Fruit fly (Drosophila melanogaster) whole organism, prepupa: ENCODE results near the gene CG9592.

ENCODE experiments used
- CG11762 ChIP-seq: fragments of 200-800 bp; sonication (Bioruptor generic); optimal IDR thresholded peaks from 3 replicates; lab custom pipeline; 2016; ENCODE audit warnings: missing biosample characterization, missing genetic modification characterization; ENCODE audit not compliant: insufficient read depth
- CG3032 ChIP-seq: fragments of 200-800 bp; optimal IDR thresholded peaks from 2 replicates; lab custom pipeline; 2019; ENCODE audit warnings: missing biosample characterization, mild to moderate bottlenecking, missing genetic modification characterization, moderate library complexity
- CG31627 ChIP-seq: fragments of 200-800 bp; sonication (Bioruptor generic); optimal IDR thresholded peaks from 3 replicates; lab custom pipeline; 2016; ENCODE audit warnings: missing biosample characterization, missing genetic modification characterization
- CG6854 ChIP-seq: fragments of 200-800 bp; sonication (Bioruptor generic); optimal IDR thresholded peaks from 2 replicates; lab custom pipeline; 2017; ENCODE audit warnings: missing biosample characterization, mild to moderate bottlenecking, missing genetic modification characterization
- CG8119 ChIP-seq: fragments of 200-800 bp; sonication (Bioruptor generic); IDR thresholded peaks from 3 replicates; pipeline ENCODE4 v1.3.6; 2022; ENCODE audit warnings: missing biosample characterization, missing genetic modification characterization
- Eip75B ChIP-seq: fragments of 200-800 bp; sonication (Bioruptor generic); optimal IDR thresholded peaks from 3 replicates; lab custom pipeline; 2016; ENCODE audit warnings: missing biosample characterization, missing genetic modification characterization
- Gug ChIP-seq: fragments of 200-800 bp; sonication (Bioruptor generic); IDR thresholded peaks from 2 replicates; pipeline ENCODE4 v1.3.6; 2022; ENCODE audit warnings: missing biosample characterization, missing genetic modification characterization
- Hr39 ChIP-seq: fragments of 200-800 bp; sonication (Bioruptor generic); optimal IDR thresholded peaks from 2 replicates; lab custom pipeline; 2016; ENCODE audit warnings: missing biosample characterization, missing genetic modification characterization
- Hr4 ChIP-seq: fragments of 200-800 bp; sonication (Bioruptor generic); optimal IDR thresholded peaks from 3 replicates; lab custom pipeline; 2016; ENCODE audit warnings: missing biosample characterization, missing genetic modification characterization
- Lpt ChIP-seq: fragments of 200-800 bp; sonication (Bioruptor generic); optimal IDR thresholded peaks from 3 replicates; lab custom pipeline; 2016; ENCODE audit warnings: missing biosample characterization, missing genetic modification characterization
- eg ChIP-seq: fragments of 200-800 bp; sonication (Bioruptor generic); IDR thresholded peaks from 3 replicates; pipeline ENCODE4 v1.3.6; 2022; ENCODE audit warnings: missing biosample characterization, missing genetic modification characterization
- fd59A ChIP-seq: fragments of 200-800 bp; sonication (Bioruptor generic); optimal IDR thresholded peaks from 2 replicates; lab custom pipeline; 2017; ENCODE audit warnings: missing biosample characterization, mild to moderate bottlenecking, missing genetic modification characterization, missing genetic modification reagents
- salr ChIP-seq, 2 experiments: fragments of 200-800 bp; sonication (Bioruptor generic); optimal IDR thresholded peaks; 3 replicates each; lab custom pipeline; 2016 to 2018; ENCODE audit warnings: missing biosample characterization in 2 of 2, missing genetic modification characterization in 2 of 2, mild to moderate bottlenecking in 1 of 2
- vri ChIP-seq: fragments of 200-800 bp; sonication (Bioruptor generic); optimal IDR thresholded peaks from 3 replicates; lab custom pipeline; 2016; ENCODE audit warnings: missing biosample characterization, mild to moderate bottlenecking, missing genetic modification characterization

DNA sequence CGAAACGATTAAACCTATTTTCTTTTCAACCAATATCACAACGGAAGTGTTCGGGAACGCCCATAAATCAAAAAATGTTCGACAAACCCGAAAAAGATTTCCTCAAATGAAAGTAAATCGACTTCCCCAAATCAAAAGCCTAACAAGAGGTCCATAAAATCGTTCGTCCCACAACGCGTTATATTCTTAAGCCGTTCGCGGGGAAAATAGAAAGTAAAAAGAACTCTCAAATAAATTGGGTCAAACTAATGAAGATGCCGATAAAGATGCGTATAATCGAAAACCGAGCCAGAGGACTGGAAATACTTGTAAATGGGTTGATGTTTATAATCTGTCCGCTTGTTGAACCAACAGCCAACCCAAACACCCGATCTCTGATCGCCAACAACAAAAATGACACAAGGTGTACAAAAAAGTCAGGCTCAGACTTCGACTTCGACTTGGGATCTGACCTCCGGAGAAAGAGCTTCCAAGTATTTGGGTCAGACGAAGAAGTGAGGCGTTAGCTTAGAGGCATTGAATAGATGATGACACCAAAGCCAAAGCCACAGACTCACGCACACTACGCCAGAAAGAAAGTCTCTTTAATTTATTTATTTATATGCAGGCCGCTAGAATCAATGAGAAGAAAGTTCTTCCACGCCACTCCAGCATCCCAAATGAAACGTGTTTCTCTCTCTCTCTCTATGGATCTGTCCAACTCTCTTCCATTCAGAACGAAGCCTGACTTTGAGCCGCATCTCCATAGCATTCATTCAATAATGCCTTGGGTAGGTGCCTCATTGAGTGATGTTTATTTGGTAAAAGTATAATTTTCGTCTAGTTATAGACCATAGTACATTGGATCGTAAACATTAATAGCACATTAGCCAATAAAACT lies 5.1 kb downstream of the CG9592 start:
- TF ChIP-seq fd59A (GFP tag; lab: Kevin White, UChicago) (no peak), Hr39 (GFP tag; lab: Kevin White, UChicago) (no peak), CG8119 (no peak), CG31627 (GFP tag; lab: Kevin White, UChicago) (no peak), CG6854 (no peak), vri (GFP tag; lab: Kevin White, UChicago) (no peak), CG11762 (GFP tag; lab: Kevin White, UChicago) (no peak), salr (GFP tag; optimal IDR thresholded peaks at IDR 0.05; lab: Kevin White, UChicago) (no peak), CG3032 (tag; lab: Kevin White, UChicago) (no peak), Eip75B (no peak), Gug (GFP tag; lab: Robert Waterston, UW) (no peak), Lpt (GFP tag; lab: Kevin White, UChicago) (no peak), Hr4 (no peak), eg (GFP tag; lab: Robert Waterston, UW) (no peak)
